Fruit fly (Drosophila melanogaster) whole organism, embryonic: ENCODE data around the gene CG5079.

Experiments used
- ATbp ChIP-seq: fragments of 200-800 bp; sonication (Bioruptor generic); optimal IDR thresholded peaks from 2 replicates; lab custom pipeline; 2017; ENCODE audit warnings: missing biosample characterization, mild to moderate bottlenecking, missing genetic modification characterization, missing genetic modification reagents
- CG11093 ChIP-seq: fragments of 200-800 bp; sonication (Bioruptor generic); IDR thresholded peaks from 3 replicates; pipeline ENCODE4 v1.3.6; 2022; ENCODE audit warnings: missing biosample characterization, missing genetic modification characterization
- CG11247 ChIP-seq: fragments of 200-800 bp; sonication (Bioruptor generic); IDR thresholded peaks from 2 replicates; pipeline ENCODE4 v1.3.6; 2022; ENCODE audit warnings: missing biosample characterization, missing genetic modification characterization
- CG11723 ChIP-seq: fragments of 200-800 bp; sonication (Bioruptor generic); optimal IDR thresholded peaks from 2 replicates; lab custom pipeline; 2017; ENCODE audit warnings: missing biosample characterization, mild to moderate bottlenecking, missing genetic modification characterization
- CG13775 ChIP-seq: fragments of 200-800 bp; sonication (Bioruptor generic); optimal IDR thresholded peaks from 3 replicates; lab custom pipeline; 2017; ENCODE audit warnings: missing biosample characterization, mild to moderate bottlenecking, missing genetic modification characterization
- CG13894 ChIP-seq: fragments of 200-800 bp; sonication (Bioruptor generic); optimal IDR thresholded peaks from 3 replicates; lab custom pipeline; 2018; ENCODE audit warnings: missing biosample characterization, mild to moderate bottlenecking, missing genetic modification characterization, moderate library complexity
- CG14441 ChIP-seq: fragments of 200-800 bp; sonication (Bioruptor generic); IDR thresholded peaks from 2 replicates; pipeline ENCODE4 v1.3.6; 2022; ENCODE audit warnings: missing biosample characterization, missing genetic modification characterization
- CG17385 ChIP-seq: fragments of 200-800 bp; sonication (Bioruptor generic); optimal IDR thresholded peaks from 3 replicates; lab custom pipeline; 2018; ENCODE audit warnings: missing biosample characterization, mild to moderate bottlenecking, missing genetic modification characterization
- CG1792 ChIP-seq: fragments of 200-800 bp; sonication (Bioruptor generic); optimal IDR thresholded peaks from 2 replicates; lab custom pipeline; 2016; ENCODE audit warnings: missing biosample characterization, missing genetic modification characterization
- CG18619 ChIP-seq: fragments of 200-800 bp; sonication (Bioruptor generic); optimal IDR thresholded peaks from 3 replicates; lab custom pipeline; 2017; ENCODE audit warnings: missing biosample characterization, mild to moderate bottlenecking, missing genetic modification characterization
- CG2678 ChIP-seq: fragments of 200-800 bp; sonication (Bioruptor generic); optimal IDR thresholded peaks from 3 replicates; lab custom pipeline; 2019; ENCODE audit warnings: missing biosample characterization, mild to moderate bottlenecking, missing genetic modification characterization, moderate library complexity
- CG2712 ChIP-seq: fragments of 200-800 bp; optimal IDR thresholded peaks from 3 replicates; lab custom pipeline; 2019; ENCODE audit warnings: missing biosample characterization, mild to moderate bottlenecking, missing genetic modification characterization, moderate library complexity
- CG2875 ChIP-seq: fragments of 200-800 bp; sonication (Bioruptor generic); optimal IDR thresholded peaks from 2 replicates; lab custom pipeline; 2017; ENCODE audit warnings: missing biosample characterization, mild to moderate bottlenecking, missing genetic modification characterization, missing genetic modification reagents
- CG30431 ChIP-seq: fragments of 200-800 bp; sonication (Bioruptor generic); optimal IDR thresholded peaks from 2 replicates; lab custom pipeline; 2017; ENCODE audit warnings: missing biosample characterization, missing genetic modification characterization
- CG31224 ChIP-seq: fragments of 200-800 bp; sonication (Bioruptor generic); IDR thresholded peaks from 2 replicates; pipeline ENCODE4 v1.3.6; 2022; ENCODE audit warnings: missing biosample characterization, missing genetic modification characterization
- CG4424 ChIP-seq: fragments of 200-800 bp; sonication (Bioruptor generic); optimal IDR thresholded peaks from 3 replicates; lab custom pipeline; 2016; ENCODE audit warnings: missing biosample characterization, missing genetic modification characterization
- CG6272 ChIP-seq: fragments of 200-800 bp; sonication (Bioruptor generic); IDR thresholded peaks from 2 replicates; pipeline ENCODE4 v1.3.6; 2022; ENCODE audit warnings: missing biosample characterization, missing genetic modification characterization
- CG6854 ChIP-seq: fragments of 200-800 bp; sonication (Bioruptor generic); optimal IDR thresholded peaks from 3 replicates; lab custom pipeline; 2017; ENCODE audit warnings: missing biosample characterization, mild to moderate bottlenecking, missing genetic modification characterization
- CG7987 ChIP-seq: fragments of 200-800 bp; sonication (Bioruptor generic); optimal IDR thresholded peaks from 2 replicates; lab custom pipeline; 2018; ENCODE audit warnings: missing biosample characterization, mild to moderate bottlenecking, missing genetic modification characterization, moderate library complexity
- CG8478 ChIP-seq: fragments of >200 bp; optimal IDR thresholded peaks from 2 replicates; lab custom pipeline; 2018
- CG9932 ChIP-seq: fragments of 200-800 bp; sonication (Bioruptor generic); IDR thresholded peaks from 2 replicates; pipeline ENCODE4 v1.3.6; 2022; ENCODE audit warnings: missing biosample characterization, missing genetic modification characterization
- Fer3 ChIP-seq: fragments of 200-800 bp; sonication (Bioruptor generic); optimal IDR thresholded peaks from 2 replicates; lab custom pipeline; 2018; ENCODE audit warnings: missing biosample characterization, mild to moderate bottlenecking, missing genetic modification characterization, moderate library complexity
- HmgD ChIP-seq: fragments of 200-800 bp; sonication (Bioruptor generic); optimal IDR thresholded peaks from 3 replicates; lab custom pipeline; 2016; ENCODE audit warnings: missing biosample characterization, missing genetic modification characterization
- Lpt ChIP-seq: fragments of >200 bp; optimal IDR thresholded peaks from 2 replicates; lab custom pipeline; 2018; ENCODE audit warnings: missing biosample characterization, missing genetic modification characterization
- Mrtf ChIP-seq: fragments of 200-800 bp; sonication (Bioruptor generic); IDR thresholded peaks from 3 replicates; pipeline ENCODE4 v1.3.6; 2022; ENCODE audit warnings: missing biosample characterization, missing genetic modification characterization
- NK7.1 ChIP-seq: fragments of 200-800 bp; sonication (Bioruptor generic); optimal IDR thresholded peaks from 3 replicates; lab custom pipeline; 2016; ENCODE audit warnings: missing biosample characterization, missing genetic modification characterization
- Nf-YA ChIP-seq: fragments of 200-800 bp; sonication (Bioruptor generic); IDR thresholded peaks from 2 replicates; pipeline ENCODE4 v1.3.6; 2022; ENCODE audit warnings: missing biosample characterization, missing genetic modification characterization
- ac ChIP-seq: fragments of 200-800 bp; sonication (Bioruptor generic); optimal IDR thresholded peaks from 3 replicates; lab custom pipeline; 2017; ENCODE audit warnings: missing biosample characterization, mild to moderate bottlenecking, missing genetic modification characterization
- bcd ChIP-seq: fragments of 200-800 bp; sonication (Bioruptor generic); optimal IDR thresholded peaks from 2 replicates; lab custom pipeline; 2017; ENCODE audit warnings: missing biosample characterization, mild to moderate bottlenecking, missing genetic modification characterization
- cad ChIP-seq: fragments of >200 bp; optimal IDR thresholded peaks from 2 replicates; lab custom pipeline; 2017; ENCODE audit warnings: missing biosample characterization, missing genetic modification characterization
- crol ChIP-seq: fragments of 200-800 bp; sonication (Bioruptor generic); IDR thresholded peaks from 2 replicates; pipeline ENCODE4 v1.3.6; 2022; ENCODE audit warnings: missing biosample characterization, missing genetic modification characterization
- cwo ChIP-seq: fragments of 200-800 bp; sonication (Bioruptor generic); optimal IDR thresholded peaks from 3 replicates; lab custom pipeline; 2017; ENCODE audit warnings: missing biosample characterization, missing genetic modification characterization, mild to moderate bottlenecking, moderate library complexity, missing genetic modification reagents
- dimm ChIP-seq: fragments of 200-800 bp; sonication (Bioruptor generic); IDR thresholded peaks from 2 replicates; pipeline ENCODE4 v1.3.6; 2022; ENCODE audit warnings: missing biosample characterization, missing genetic modification characterization
- dm ChIP-seq: fragments of 200-800 bp; sonication (Bioruptor generic); optimal IDR thresholded peaks from 3 replicates; lab custom pipeline; 2016; ENCODE audit warnings: missing biosample characterization, missing genetic modification characterization
- eve ChIP-seq, 2 experiments: fragments of >200 bp; optimal IDR thresholded peaks; 2 replicates each; lab custom pipeline; 2017; ENCODE audit warnings: missing biosample characterization in 2 of 2, missing genetic modification characterization in 2 of 2
- exex ChIP-seq: fragments of 200-800 bp; sonication (Bioruptor generic); optimal IDR thresholded peaks from 4 replicates; lab custom pipeline; 2018; ENCODE audit warnings: missing biosample characterization, mild to moderate bottlenecking, missing genetic modification characterization, moderate library complexity
- insv ChIP-seq, 2 experiments: fragments of 200-800 bp; sonication (Bioruptor generic); optimal IDR thresholded peaks; 3 replicates each; lab custom pipeline; 2016 to 2018; ENCODE audit warnings: missing biosample characterization in 2 of 2, missing genetic modification characterization in 2 of 2
- jing ChIP-seq: fragments of 200-800 bp; sonication (Bioruptor generic); optimal IDR thresholded peaks from 2 replicates; lab custom pipeline; 2018; ENCODE audit warnings: missing biosample characterization, mild to moderate bottlenecking, missing genetic modification characterization
- kni ChIP-seq: fragments of 200-800 bp; sonication (Bioruptor generic); optimal IDR thresholded peaks from 3 replicates; lab custom pipeline; 2017; ENCODE audit warnings: mild to moderate bottlenecking, missing biosample characterization, missing genetic modification reagents, missing genetic modification characterization
- lola ChIP-seq, 3 experiments: fragments of >200 bp in 2 of 3; fragments of 200-800 bp in 1 of 3; sonication (Bioruptor generic) in 1 of 3; optimal IDR thresholded peaks; 2 replicates each; lab custom pipeline; 2017 to 2019; ENCODE audit warnings: missing biosample characterization in 3 of 3, missing genetic modification characterization in 3 of 3, mild to moderate bottlenecking in 1 of 3, moderate library complexity in 1 of 3
- odd ChIP-seq: fragments of 200-800 bp; sonication (Bioruptor generic); optimal IDR thresholded peaks from 2 replicates; lab custom pipeline; 2017; ENCODE audit warnings: missing biosample characterization, mild to moderate bottlenecking, missing genetic modification characterization
- p53 ChIP-seq: fragments of 200-800 bp; sonication (Bioruptor generic); optimal IDR thresholded peaks from 2 replicates; lab custom pipeline; 2016; ENCODE audit warnings: missing biosample characterization, missing genetic modification characterization
- pfk ChIP-seq: fragments of 200-800 bp; sonication (Bioruptor generic); optimal IDR thresholded peaks from 2 replicates; lab custom pipeline; 2018; ENCODE audit warnings: missing biosample characterization, mild to moderate bottlenecking, missing genetic modification characterization, moderate library complexity
- pnt ChIP-seq: fragments of 200-800 bp; sonication (Bioruptor generic); optimal IDR thresholded peaks from 3 replicates; lab custom pipeline; 2016; ENCODE audit warnings: missing biosample characterization, missing genetic modification characterization
- tll ChIP-seq, 2 experiments: fragments of 200-800 bp in 1 of 2; fragments of >200 bp in 1 of 2; sonication (Bioruptor generic) in 1 of 2; optimal IDR thresholded peaks; 2 replicates each; lab custom pipeline; 2017 to 2019; ENCODE audit warnings: missing biosample characterization in 2 of 2, missing genetic modification characterization in 2 of 2, mild to moderate bottlenecking in 1 of 2, moderate library complexity in 1 of 2
- z ChIP-seq: fragments of 200-800 bp; sonication (Bioruptor generic); IDR thresholded peaks from 3 replicates; pipeline ENCODE4 v1.3.6; 2022; ENCODE audit warnings: missing biosample characterization, missing genetic modification characterization
- zfh1 ChIP-seq: fragments of 200-800 bp; sonication (Bioruptor generic); IDR thresholded peaks from 3 replicates; pipeline ENCODE4 v1.3.6; 2022; ENCODE audit warnings: missing biosample characterization, missing genetic modification characterization

Gene CG5079

dm6 chr3R:25640463-25640862 lies 27.0 kb downstream of the CG5079 start (continued):
- peak in 1 of 3 experiments; percentile 61 for TF ChIP-seq lola (GFP tag; optimal IDR thresholded peaks at IDR 0.05; lab: Kevin White, UChicago)
- peak; percentile 7 for TF ChIP-seq CG2875 (GFP tag; lab: Kevin White, UChicago)
- TF ChIP-seq Fer3 (tag; lab: Kevin White, UChicago), result peak; percentile 52
- no peak for TF ChIP-seq p53 (GFP tag; lab: Kevin White, UChicago)
- TF ChIP-seq zfh1 (GFP tag; lab: Robert Waterston, UW), result peak; percentile 87
- TF ChIP-seq CG11723 (GFP tag; lab: Kevin White, UChicago), result no peak
- TF ChIP-seq CG8478 (lab: Kevin White, UChicago), result no peak
- TF ChIP-seq pfk (GFP tag; lab: Kevin White, UChicago), result no peak
- TF ChIP-seq CG4424 (GFP tag; lab: Kevin White, UChicago), result peak; percentile 60
- TF ChIP-seq crol (GFP tag; lab: Robert Waterston, UW), result no peak
- TF ChIP-seq CG7987, result no peak

- TF ChIP-seq cwo (GFP tag; lab: Kevin White, UChicago) (no peak), CG30431 (GFP tag; lab: Kevin White, UChicago) (no peak), CG9932 (GFP tag; lab: Robert Waterston, UW) (no peak), cad (GFP tag; lab: Kevin White, UChicago) (no peak), dm (GFP tag; lab: Kevin White, UChicago) (no peak), z (GFP tag; lab: Robert Waterston, UW) (no peak)
Observed at dm6 chr3R:25644172-25644571, 30.7 kb downstream of the CG5079 start.

- peak; percentile 96 for TF ChIP-seq pnt (GFP tag; lab: Kevin White, UChicago)
- TF ChIP-seq ac, result no peak
- TF ChIP-seq CG18619, result peak; percentile 90
- peak; percentile 94 for TF ChIP-seq CG13775 (GFP tag; lab: Kevin White, UChicago)
- peak; percentile 86 for TF ChIP-seq CG11247
- peak; percentile 98 for TF ChIP-seq HmgD (GFP tag; lab: Kevin White, UChicago)
- peak; percentile 58 to 74 for TF ChIP-seq tll (GFP tag; optimal IDR thresholded peaks at IDR 0.05; lab: Kevin White, UChicago)
- TF ChIP-seq CG2712 (tag; lab: Kevin White, UChicago), result peak; percentile 92
- TF ChIP-seq CG1792, result peak; percentile 93
- TF ChIP-seq CG6272 (GFP tag; lab: Robert Waterston, UW), result peak; percentile 93
- TF ChIP-seq kni (GFP tag; lab: Kevin White, UChicago), result peak; percentile 92
- peak; percentile 65 for TF ChIP-seq CG6854 (GFP tag; lab: Kevin White, UChicago)
- peak in 1 of 2 experiments; percentile 73 for TF ChIP-seq insv (GFP tag; optimal IDR thresholded peaks at IDR 0.05; lab: Kevin White, UChicago)
- TF ChIP-seq CG31224 (GFP tag; lab: Robert Waterston, UW), result peak; percentile 83
- peak; percentile 80 for TF ChIP-seq odd (GFP tag; lab: Kevin White, UChicago)
- peak; percentile 63; the same call in 1 of the 2 replicates for TF ChIP-seq Nf-YA (GFP tag; lab: Robert Waterston, UW)
- peak; percentile 70 for TF ChIP-seq exex (tag; lab: Kevin White, UChicago)
- TF ChIP-seq ATbp, result peak; percentile 73
- peak; percentile 77 for TF ChIP-seq dimm (GFP tag; lab: Robert Waterston, UW)
- TF ChIP-seq CG2678 (tag; lab: Kevin White, UChicago), result peak; percentile 91
- peak; percentile 84 for TF ChIP-seq CG11093 (GFP tag; lab: Robert Waterston, UW)
- TF ChIP-seq jing (GFP tag; lab: Kevin White, UChicago), result peak; percentile 73
- TF ChIP-seq Mrtf (GFP tag; lab: Robert Waterston, UW), result peak; percentile 86
- peak; percentile 93 for TF ChIP-seq NK7.1 (GFP tag; lab: Kevin White, UChicago)
- peak in 1 of 2 experiments; percentile 85 for TF ChIP-seq eve (GFP tag; optimal IDR thresholded peaks at IDR 0.05; lab: Kevin White, UChicago)
- peak; percentile 88 for TF ChIP-seq CG14441 (GFP tag; lab: Robert Waterston, UW)
- peak; percentile 85 for TF ChIP-seq CG17385 (GFP tag; lab: Kevin White, UChicago)
- TF ChIP-seq CG13894, result peak; percentile 84
- peak; percentile 90 for TF ChIP-seq CG11723 (GFP tag; lab: Kevin White, UChicago)
- TF ChIP-seq Lpt (GFP tag; lab: Kevin White, UChicago), result no peak
- peak; percentile 94 for TF ChIP-seq bcd (GFP tag; lab: Kevin White, UChicago)
- TF ChIP-seq crol (GFP tag; lab: Robert Waterston, UW), result peak; percentile 55
Observed at dm6 chr3R:25646882-25647518, 33.5 kb downstream of the CG5079 start.
